Fruit fly (Drosophila melanogaster) whole organism, wandering third instar larva: Measurements from ENCODE around the gene CG9922.

Experiments
- CG9705 ChIP-seq: fragments of 200-800 bp; sonication (Bioruptor generic); optimal IDR thresholded peaks from 2 replicates; lab custom pipeline; 2018; ENCODE audit warnings: missing biosample characterization, mild to moderate bottlenecking, missing genetic modification characterization
- Dif ChIP-seq: fragments of 200-275, 200-300 bp; sonication (Bioruptor generic); optimal IDR thresholded peaks from 2 replicates; lab custom pipeline; 2018; ENCODE audit warnings: missing biosample characterization, missing genetic modification characterization; ENCODE audit not compliant: partially characterized antibody
- GATAd ChIP-seq: sonication (Bioruptor generic); optimal IDR thresholded peaks from 2 replicates; lab custom pipeline; 2016; ENCODE audit warnings: missing biosample characterization, missing genetic modification characterization
- Hnf4 ChIP-seq: fragments of 200-800 bp; sonication (Bioruptor generic); optimal IDR thresholded peaks from 2 replicates; lab custom pipeline; 2016; ENCODE audit warnings: missing biosample characterization, mild to moderate bottlenecking, missing genetic modification characterization
- Vsx2 ChIP-seq: fragments of 200-300, 225-300 bp; sonication (Bioruptor generic); optimal IDR thresholded peaks from 2 replicates; lab custom pipeline; 2018; ENCODE audit warnings: missing biosample characterization, missing genetic modification characterization; ENCODE audit not compliant: partially characterized antibody
- foxo ChIP-seq, 2 experiments: fragments of 200-800 bp; sonication (Bioruptor generic); optimal IDR thresholded peaks; 2 replicates in 1 of 2; 3 replicates in 1 of 2; lab custom pipeline; 2016 to 2017; ENCODE audit warnings: missing biosample characterization in 2 of 2, missing genetic modification characterization in 2 of 2
- jim ChIP-seq: fragments of 175-275, 200-325 bp; sonication (Bioruptor generic); optimal IDR thresholded peaks from 2 replicates; lab custom pipeline; 2016; ENCODE audit warnings: missing biosample characterization, mild to moderate bottlenecking, missing genetic modification characterization
- sage ChIP-seq: fragments of 200-800 bp; sonication (Bioruptor generic); optimal IDR thresholded peaks from 2 replicates; lab custom pipeline; 2016; ENCODE audit warnings: missing biosample characterization, mild to moderate bottlenecking, missing genetic modification characterization
- sv ChIP-seq: fragments of 200-800 bp; sonication (Bioruptor generic); optimal IDR thresholded peaks from 3 replicates; lab custom pipeline; 2016; ENCODE audit warnings: missing biosample characterization, missing genetic modification characterization
- usp ChIP-seq: fragments of >200 bp; optimal IDR thresholded peaks from 2 replicates; lab custom pipeline; 2017; ENCODE audit warnings: missing biosample characterization, missing genetic modification characterization

dm6 chr3R:13988923-13989436 lies 47.2 kb downstream of the CG9922 start:
- TF ChIP-seq jim (no peak), usp (GFP tag; lab: Kevin White, UChicago) (no peak), GATAd (GFP tag; lab: Kevin White, UChicago) (no peak), Hnf4 (GFP tag; lab: Kevin White, UChicago) (no peak), CG9705 (GFP tag; lab: Kevin White, UChicago) (no peak), Vsx2 (GFP tag; lab: Kevin White, UChicago) (no peak), sv (no peak), sage (GFP tag; lab: Kevin White, UChicago) (no peak), Dif (GFP tag; lab: Kevin White, UChicago) (no peak), foxo (GFP tag; optimal IDR thresholded peaks at IDR 0.05; lab: Kevin White, UChicago) (no peak)
